Worm (Caenorhabditis elegans) whole organism, midembryonic: ENCODE results near the gene clip-1.

Source experiments
- T22C8.4 ChIP-seq: fragments of 200-800 bp; sonication (Bioruptor generic); IDR thresholded peaks from 2 replicates; pipeline ENCODE4 v1.3.6; 2022; ENCODE audit warnings: missing genetic modification characterization, missing compliant biosample characterization
- cog-1 ChIP-seq: sonication (generic microtip); optimal IDR thresholded peaks from 2 replicates; lab custom pipeline; 2016; ENCODE audit warnings: missing genetic modification characterization, missing compliant biosample characterization
- flt-1 ChIP-seq: fragments of 200-800 bp; sonication (Bioruptor generic); IDR thresholded peaks from 2 replicates; pipeline ENCODE4 v1.3.6; 2022; ENCODE audit warnings: missing genetic modification characterization, missing compliant biosample characterization
- klf-2 ChIP-seq: fragments of 200-800 bp; sonication (Bioruptor generic); conservative IDR thresholded peaks from 2 replicates; pipeline ENCODE4 v1.3.6; 2022; ENCODE audit warnings: missing genetic modification reagents, missing genetic modification characterization, missing compliant biosample characterization
- med-1 ChIP-seq: sonication (generic microtip); optimal IDR thresholded peaks from 2 replicates; lab custom pipeline; 2017; ENCODE audit warnings: missing genetic modification characterization, mild to moderate bottlenecking, missing compliant biosample characterization, antibody characterized with exemption, missing genetic modification reagents; ENCODE audit not compliant: insufficient read depth
- ztf-29 ChIP-seq: fragments of 200-800 bp; sonication (Bioruptor generic); IDR thresholded peaks from 2 replicates; pipeline ENCODE4 v1.3.6; 2022; ENCODE audit warnings: missing genetic modification reagents, missing genetic modification characterization, missing compliant biosample characterization

DNA sequence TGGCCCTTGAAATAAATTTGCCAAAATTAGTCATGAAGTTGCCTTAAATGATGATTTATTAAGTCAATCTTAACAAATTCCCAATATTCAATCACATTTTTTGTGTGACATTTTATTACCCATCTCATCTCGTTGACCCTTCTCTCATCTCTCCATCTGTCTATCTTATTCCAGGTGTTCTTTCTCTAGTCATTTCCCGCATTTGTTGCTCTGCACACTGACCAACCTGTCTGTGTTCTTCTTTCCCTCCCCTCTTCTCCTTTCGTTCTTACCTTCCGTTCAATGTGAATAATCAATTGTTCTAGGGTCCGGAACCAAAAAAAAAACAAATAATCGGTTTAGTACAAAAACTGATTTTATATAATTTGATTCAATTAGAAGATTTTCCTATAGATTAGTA, 21.6 kb downstream of the clip-1 start, which contains the start of gene T02C1.1:
- TF ChIP-seq cog-1 (no peak), klf-2 (no peak), T22C8.4 (GFP tag; lab: Robert Waterston, UW) (no peak), med-1 (GFP tag; lab: Kevin White, UChicago) (no peak), flt-1 (GFP tag; lab: Robert Waterston, UW) (no peak), ztf-29 (GFP tag; lab: Robert Waterston, UW) (no peak)
